ENCODE assay signal across 7 worm cellular contexts in genomic region chrII:4857086-4857485, ce11.
TF ChIP-seq lines count a peak whose summit lies in the region.

No protein-coding gene starts in this region.

TF ChIP-seq in whole organism, L1 larva, 84 proteins besides CTCF, POLR2A, EP300 and RAD21 (continues in another document):
- TF ChIP-seq ceh-82 (tag; optimal IDR thresholded peaks at IDR 0.05; lab: Kevin White, UChicago): no peak
- TF ChIP-seq elt-3 (tag; optimal IDR thresholded peaks at IDR 0.05; lab: Kevin White, UChicago): peak in 1 of 6 experiments; percentile 45
- TF ChIP-seq sup-37 (GFP tag; optimal IDR thresholded peaks at IDR 0.05; lab: Kevin White, UChicago): no peak
- TF ChIP-seq lin-14 (GFP tag; optimal IDR thresholded peaks at IDR 0.05; lab: Kevin White, UChicago): peak; percentile 8
- TF ChIP-seq mep-1 (tag; optimal IDR thresholded peaks at IDR 0.05; lab: Kevin White, UChicago): no peak
- peak; percentile 5 for TF ChIP-seq unc-130 (tag; optimal IDR thresholded peaks at IDR 0.05; lab: Kevin White, UChicago)
- TF ChIP-seq elt-2 (tag; optimal IDR thresholded peaks at IDR 0.05; lab: Kevin White, UChicago): peak; percentile 85
- TF ChIP-seq skn-1 (tag; optimal IDR thresholded peaks at IDR 0.05; lab: Kevin White, UChicago): no peak
- TF ChIP-seq blmp-1 (tag; optimal IDR thresholded peaks at IDR 0.05; lab: Kevin White, UChicago): peak; percentile 32
- peak; percentile 4 for TF ChIP-seq snu-23 (GFP tag; optimal IDR thresholded peaks at IDR 0.05; lab: Kevin White, UChicago)
- peak in 1 of 2 experiments; percentile 25 for TF ChIP-seq lin-35 (GFP tag; optimal IDR thresholded peaks at IDR 0.05; lab: Kevin White, UChicago)
- peak; percentile 6 for TF ChIP-seq nhr-90 (tag; optimal IDR thresholded peaks at IDR 0.05; lab: Kevin White, UChicago; ENCODE audit: poor library complexity)
- peak; percentile 32 for TF ChIP-seq nhr-20 (tag; optimal IDR thresholded peaks at IDR 0.05; lab: Kevin White, UChicago)

TF ChIP-seq in whole organism, L2 larva, 48 proteins besides CTCF, POLR2A, EP300 and RAD21:
- TF ChIP-seq aly-2 (tag; optimal IDR thresholded peaks at IDR 0.05; lab: Kevin White, UChicago) (no peak), crh-2 (tag; optimal IDR thresholded peaks at IDR 0.05; lab: Kevin White, UChicago) (peak; percentile 32), ama-1 (optimal IDR thresholded peaks at IDR 0.05; lab: Kevin White, UChicago) (no peak), fos-1 (tag; optimal IDR thresholded peaks at IDR 0.05; lab: Kevin White, UChicago) (peak; percentile 94), nhr-129 (tag; optimal IDR thresholded peaks at IDR 0.05; lab: Kevin White, UChicago) (peak; percentile 17), elt-3 (tag; optimal IDR thresholded peaks at IDR 0.05; lab: Kevin White, UChicago) (no peak), nhr-11 (tag; optimal IDR thresholded peaks at IDR 0.05; lab: Kevin White, UChicago) (no peak), sma-9 (GFP tag; optimal IDR thresholded peaks at IDR 0.05; lab: Kevin White, UChicago) (peak; percentile 18), sma-9 (tag; optimal IDR thresholded peaks at IDR 0.05; lab: Kevin White, UChicago) (no peak)

TF ChIP-seq in whole organism, L3 larva, 47 proteins besides CTCF, POLR2A, EP300 and RAD21 (continues in another document):
- peak; percentile 26 for TF ChIP-seq nfya-1 (tag; optimal IDR thresholded peaks at IDR 0.05; lab: Kevin White, UChicago; ENCODE audit: insufficient read depth)
- no peak for TF ChIP-seq ZK546.5 (tag; optimal IDR thresholded peaks at IDR 0.05; lab: Kevin White, UChicago)
- TF ChIP-seq ceh-28 (tag; optimal IDR thresholded peaks at IDR 0.05; lab: Kevin White, UChicago): peak; percentile 10
- TF ChIP-seq nhr-77 (tag; optimal IDR thresholded peaks at IDR 0.05; lab: Kevin White, UChicago): no peak
- no peak for TF ChIP-seq skn-1 (tag; optimal IDR thresholded peaks at IDR 0.05; lab: Kevin White, UChicago)
- no peak for TF ChIP-seq egl-27 (tag; optimal IDR thresholded peaks at IDR 0.05; lab: Kevin White, UChicago)
- no peak for TF ChIP-seq lin-39 (tag; optimal IDR thresholded peaks at IDR 0.05; lab: Kevin White, UChicago)
- TF ChIP-seq sea-2 (GFP tag; optimal IDR thresholded peaks at IDR 0.05; lab: Kevin White, UChicago): no peak
- TF ChIP-seq elt-1 (tag; optimal IDR thresholded peaks at IDR 0.05; lab: Kevin White, UChicago): no peak
- no peak for TF ChIP-seq eor-1 (tag; optimal IDR thresholded peaks at IDR 0.05; lab: Kevin White, UChicago)
- no peak for TF ChIP-seq mdl-1 (tag; optimal IDR thresholded peaks at IDR 0.05; lab: Kevin White, UChicago)
- no peak for TF ChIP-seq fos-1 (tag; optimal IDR thresholded peaks at IDR 0.05; lab: Kevin White, UChicago)
- no peak for TF ChIP-seq elt-3 (tag; optimal IDR thresholded peaks at IDR 0.05; lab: Kevin White, UChicago)
- TF ChIP-seq elt-2 (tag; optimal IDR thresholded peaks at IDR 0.05; lab: Kevin White, UChicago): peak; percentile 96
- TF ChIP-seq aly-2 (tag; optimal IDR thresholded peaks at IDR 0.05; lab: Kevin White, UChicago): no peak

TF ChIP-seq in whole organism, L4 larva, 104 proteins besides CTCF, POLR2A, EP300 and RAD21 (continues in another document):
- TF ChIP-seq pqm-1 (tag; optimal IDR thresholded peaks at IDR 0.05; lab: Kevin White, UChicago): peak; percentile 83
- TF ChIP-seq hlh-11 (tag; optimal IDR thresholded peaks at IDR 0.05; lab: Kevin White, UChicago): peak; percentile 67
- TF ChIP-seq daf-16 (GFP tag; optimal IDR thresholded peaks at IDR 0.05; lab: Kevin White, UChicago): no peak
- TF ChIP-seq daf-16 (tag; optimal IDR thresholded peaks at IDR 0.05; lab: Kevin White, UChicago): peak; percentile 81
- TF ChIP-seq dmd-6 (GFP tag; IDR thresholded peaks at IDR 0.05; lab: Robert Waterston, UW): peak; percentile 52; the same call in 1 of the 2 replicates
- TF ChIP-seq ceh-62 (tag; optimal IDR thresholded peaks at IDR 0.05; lab: Kevin White, UChicago): no peak
- TF ChIP-seq dve-1 (tag; optimal IDR thresholded peaks at IDR 0.05; lab: Kevin White, UChicago; ENCODE audit: insufficient read depth): peak; percentile 48
- TF ChIP-seq mes-2 (tag; optimal IDR thresholded peaks at IDR 0.05; lab: Kevin White, UChicago; ENCODE audit: poor library complexity, severe bottlenecking): peak; percentile 48
- peak; percentile 78 for TF ChIP-seq nhr-28 (tag; optimal IDR thresholded peaks at IDR 0.05; lab: Kevin White, UChicago)
- peak; percentile 5 for TF ChIP-seq ceh-28 (tag; optimal IDR thresholded peaks at IDR 0.05; lab: Kevin White, UChicago)
- TF ChIP-seq pha-4 (GFP tag; IDR thresholded peaks at IDR 0.05; lab: Robert Waterston, UW): no peak
- peak; percentile 47 for TF ChIP-seq pha-4 (tag; optimal IDR thresholded peaks at IDR 0.05; lab: Kevin White, UChicago)
- peak in 1 of 2 experiments; percentile 20 for TF ChIP-seq unc-62 (GFP tag; optimal IDR thresholded peaks at IDR 0.05 in 1 of 2; lab: Kevin White, UChicago)
- no peak for TF ChIP-seq unc-62 (tag; optimal IDR thresholded peaks at IDR 0.05; lab: Kevin White, UChicago)

TF ChIP-seq in whole organism, late embryonic, 69 proteins besides CTCF, POLR2A, EP300 and RAD21:
- TF ChIP-seq ceh-31 (tag; optimal IDR thresholded peaks at IDR 0.05; lab: Kevin White, UChicago): no peak
- TF ChIP-seq sdc-2 (tag; optimal IDR thresholded peaks at IDR 0.05; lab: Kevin White, UChicago): no peak
- peak; percentile 98 for TF ChIP-seq elt-2 (tag; optimal IDR thresholded peaks at IDR 0.05; lab: Kevin White, UChicago)
- TF ChIP-seq hlh-6 (tag; optimal IDR thresholded peaks at IDR 0.05; lab: Kevin White, UChicago): no peak

TF ChIP-seq in whole organism, midembryonic, 9 proteins besides CTCF, POLR2A, EP300 and RAD21:
- TF ChIP-seq ztf-23 (GFP tag; IDR thresholded peaks at IDR 0.05; lab: Robert Waterston, UW) (0 out of 2 replicates have a peak, but pooled peaks have one; percentile 24), tab-1 (GFP tag; IDR thresholded peaks at IDR 0.05; lab: Robert Waterston, UW) (no peak), T22C8.4 (GFP tag; IDR thresholded peaks at IDR 0.05; lab: Robert Waterston, UW) (0 out of 2 replicates have a peak, but pooled peaks have one; percentile 13)

TF ChIP-seq in whole organism, young adult, 124 proteins besides CTCF, POLR2A, EP300 and RAD21:
- TF ChIP-seq F57C9.4 (tag; optimal IDR thresholded peaks at IDR 0.05; lab: Kevin White, UChicago): no peak
- no peak for TF ChIP-seq snpc-1.1 (tag; optimal IDR thresholded peaks at IDR 0.05; lab: Kevin White, UChicago; ENCODE audit: insufficient read depth)
- no peak for TF ChIP-seq mel-28 (tag; optimal IDR thresholded peaks at IDR 0.05; lab: Kevin White, UChicago; ENCODE audit: borderline replicate concordance)
- TF ChIP-seq F22D6.2 (tag; optimal IDR thresholded peaks at IDR 0.05; lab: Kevin White, UChicago): no peak
- TF ChIP-seq unc-130 (GFP tag; optimal IDR thresholded peaks at IDR 0.05; lab: Kevin White, UChicago): no peak
- no peak for TF ChIP-seq K11D2.4 (GFP tag; IDR thresholded peaks at IDR 0.05; lab: Robert Waterston, UW)
- no peak for TF ChIP-seq lsl-1 (GFP tag; optimal IDR thresholded peaks at IDR 0.05; lab: Kevin White, UChicago)
- peak; percentile 21 for TF ChIP-seq lin-54 (GFP tag; optimal IDR thresholded peaks at IDR 0.05; lab: Kevin White, UChicago)
- no peak for TF ChIP-seq ama-1 (optimal IDR thresholded peaks at IDR 0.05; lab: Kevin White, UChicago)
- no peak for TF ChIP-seq ama-1 (GFP tag; optimal IDR thresholded peaks at IDR 0.05; lab: Kevin White, UChicago)
- TF ChIP-seq cebp-1 (GFP tag; IDR thresholded peaks at IDR 0.05; lab: Robert Waterston, UW): no peak
- TF ChIP-seq cebp-1 (tag; optimal IDR thresholded peaks at IDR 0.05; lab: Kevin White, UChicago): peak; percentile 14
- TF ChIP-seq Y79H2A.3 (GFP tag; conservative IDR thresholded peaks at IDR 0.05; lab: Robert Waterston, UW): no peak
- TF ChIP-seq T26A5.8 (tag; optimal IDR thresholded peaks at IDR 0.05; lab: Kevin White, UChicago): no peak
- no peak for TF ChIP-seq F10E7.11 (tag; optimal IDR thresholded peaks at IDR 0.05; lab: Kevin White, UChicago)
- no peak for TF ChIP-seq mxl-1 (tag; optimal IDR thresholded peaks at IDR 0.05; lab: Kevin White, UChicago)
- TF ChIP-seq fkh-3 (tag; optimal IDR thresholded peaks at IDR 0.05; lab: Kevin White, UChicago): no peak
- peak; percentile 54; the same call in 1 of the 2 replicates for TF ChIP-seq dox-1 (GFP tag; IDR thresholded peaks at IDR 0.05; lab: Robert Waterston, UW)
- no peak for TF ChIP-seq akir-1 (GFP tag; optimal IDR thresholded peaks at IDR 0.05; lab: Kevin White, UChicago)
- no peak for TF ChIP-seq rpc-1 (optimal IDR thresholded peaks at IDR 0.05; lab: Kevin White, UChicago)
- no peak for TF ChIP-seq rpc-1 (tag; optimal IDR thresholded peaks at IDR 0.05; lab: Kevin White, UChicago)
- TF ChIP-seq hlh-26 (GFP tag; conservative IDR thresholded peaks at IDR 0.05; lab: Robert Waterston, UW): no peak
- TF ChIP-seq ztf-18 (tag; optimal IDR thresholded peaks at IDR 0.05; lab: Kevin White, UChicago): peak; percentile 15
- no peak for TF ChIP-seq attf-3 (GFP tag; conservative IDR thresholded peaks at IDR 0.05; lab: Robert Waterston, UW)
- no peak for TF ChIP-seq ztf-28 (GFP tag; IDR thresholded peaks at IDR 0.05; lab: Robert Waterston, UW)
- TF ChIP-seq lin-40 (tag; optimal IDR thresholded peaks at IDR 0.05; lab: Kevin White, UChicago): no peak
- TF ChIP-seq pha-4 (tag; optimal IDR thresholded peaks at IDR 0.05; lab: Kevin White, UChicago): no peak
- peak; percentile 89 for TF ChIP-seq nhr-80 (tag; optimal IDR thresholded peaks at IDR 0.05; lab: Kevin White, UChicago)
- TF ChIP-seq madf-8 (GFP tag; conservative IDR thresholded peaks at IDR 0.05; lab: Robert Waterston, UW): no peak
- TF ChIP-seq let-607 (tag; optimal IDR thresholded peaks at IDR 0.05; lab: Kevin White, UChicago): no peak
- TF ChIP-seq die-1 (tag; optimal IDR thresholded peaks at IDR 0.05; lab: Kevin White, UChicago): no peak
- no peak for TF ChIP-seq cebp-2 (GFP tag; IDR thresholded peaks at IDR 0.05; lab: Robert Waterston, UW)
- peak; percentile 36 for TF ChIP-seq ets-4 (GFP tag; optimal IDR thresholded peaks at IDR 0.05; lab: Kevin White, UChicago)
- peak; percentile 15 for TF ChIP-seq tbp1 (GFP tag; optimal IDR thresholded peaks at IDR 0.05; lab: Kevin White, UChicago)
- no peak for TF ChIP-seq snpc-3.4 (tag; optimal IDR thresholded peaks at IDR 0.05; lab: Kevin White, UChicago)
